Worm (Caenorhabditis elegans) whole organism, young adult: ENCODE measurements around the gene oma-1.

Experiments
- B0261.1 ChIP-seq: sonication (generic microtip); optimal IDR thresholded peaks from 2 replicates; lab custom pipeline; 2016; ENCODE audit warnings: mild to moderate bottlenecking, missing genetic modification characterization, moderate library complexity, missing compliant biosample characterization
- F22D6.2 ChIP-seq: sonication (generic microtip); optimal IDR thresholded peaks from 2 replicates; lab custom pipeline; 2016; ENCODE audit warnings: mild to moderate bottlenecking, missing genetic modification characterization, missing compliant biosample characterization
- F39B2.1 ChIP-seq: fragments of 200-800 bp; sonication (Bioruptor generic); IDR thresholded peaks from 2 replicates; pipeline ENCODE4 v1.3.6; 2022; ENCODE audit warnings: missing genetic modification reagents, missing genetic modification characterization, missing compliant biosample characterization
- F52B5.7 ChIP-seq: sonication (generic microtip); optimal IDR thresholded peaks from 2 replicates; lab custom pipeline; 2016; ENCODE audit warnings: mild to moderate bottlenecking, missing genetic modification characterization, missing compliant biosample characterization
- F57A8.1 ChIP-seq: fragments of 200-800 bp; sonication (Bioruptor generic); optimal IDR thresholded peaks from 2 replicates; lab custom pipeline; 2018; ENCODE audit warnings: mild to moderate bottlenecking, missing genetic modification characterization, moderate library complexity, missing compliant biosample characterization
- Y56A3A.18 ChIP-seq: fragments of 200-800 bp; sonication (Bioruptor generic); IDR thresholded peaks from 2 replicates; pipeline ENCODE4 v1.3.6; 2022; ENCODE audit warnings: missing genetic modification reagents, missing genetic modification characterization, missing compliant biosample characterization
- Y95B8A.8 ChIP-seq: fragments of 200-800 bp; sonication (Bioruptor generic); IDR thresholded peaks from 2 replicates; pipeline ENCODE4 v1.3.6; 2022; ENCODE audit warnings: missing genetic modification reagents, missing genetic modification characterization, missing compliant biosample characterization
- ama-1 ChIP-seq, 3 experiments: fragments of 150-350 bp in 1 of 3; sonication (generic microtip) in 2 of 3; optimal IDR thresholded peaks; 2 replicates each; lab custom pipeline; 2014 to 2018; ENCODE audit warnings: missing biosample characterization in 2 of 3, missing genetic modification characterization in 2 of 3, missing genetic modification reagents in 2 of 3
- aptf-2 ChIP-seq: fragments of 200-800 bp; sonication (Bioruptor generic); conservative IDR thresholded peaks from 2 replicates; pipeline ENCODE4 v1.3.6; 2022; ENCODE audit warnings: missing genetic modification reagents, missing genetic modification characterization, missing compliant biosample characterization
- atf-7 ChIP-seq: sonication (generic microtip); optimal IDR thresholded peaks from 2 replicates; lab custom pipeline; 2017; ENCODE audit warnings: mild to moderate bottlenecking, missing genetic modification characterization, missing compliant biosample characterization
- ccch-3 ChIP-seq: fragments of 200-800 bp; sonication (Bioruptor generic); optimal IDR thresholded peaks from 2 replicates; lab custom pipeline; 2018; ENCODE audit warnings: mild to moderate bottlenecking, missing genetic modification characterization, missing compliant biosample characterization
- ceh-40 ChIP-seq: fragments of 200-800 bp; sonication (Bioruptor generic); IDR thresholded peaks from 2 replicates; pipeline ENCODE4 v1.3.6; 2022; ENCODE audit warnings: missing genetic modification characterization, missing compliant biosample characterization
- ceh-58 ChIP-seq: fragments of 200-800 bp; sonication (Bioruptor generic); IDR thresholded peaks from 2 replicates; pipeline ENCODE4 v1.3.6; 2022; ENCODE audit warnings: missing genetic modification characterization, missing compliant biosample characterization
- ceh-79 ChIP-seq: sonication (generic microtip); optimal IDR thresholded peaks from 2 replicates; lab custom pipeline; 2017; ENCODE audit warnings: mild to moderate bottlenecking, missing genetic modification characterization, missing compliant biosample characterization
- ceh-91 ChIP-seq: fragments of 200-800 bp; sonication (Bioruptor generic); IDR thresholded peaks from 2 replicates; pipeline ENCODE4 v1.3.6; 2022; ENCODE audit warnings: missing genetic modification reagents, missing genetic modification characterization, missing compliant biosample characterization
- efl-1 ChIP-seq: fragments of 150-350 bp; optimal IDR thresholded peaks from 2 replicates; lab custom pipeline; 2014; ENCODE audit warnings: missing biosample characterization, missing genetic modification reagents, missing genetic modification characterization
- egrh-3 ChIP-seq: fragments of 200-800 bp; sonication (Bioruptor generic); IDR thresholded peaks from 2 replicates; pipeline ENCODE4 v1.3.6; 2022; ENCODE audit warnings: missing genetic modification reagents, missing genetic modification characterization, missing compliant biosample characterization
- fkh-3 ChIP-seq: sonication (generic microtip); optimal IDR thresholded peaks from 2 replicates; lab custom pipeline; 2016; ENCODE audit warnings: mild to moderate bottlenecking, missing genetic modification characterization, missing compliant biosample characterization
- him-1 ChIP-seq: sonication (generic microtip); optimal IDR thresholded peaks from 2 replicates; lab custom pipeline; 2016; ENCODE audit warnings: missing genotype, missing genetic modification reagents, missing genetic modification characterization, missing compliant biosample characterization
- hrde-1 ChIP-seq: sonication (generic microtip); optimal IDR thresholded peaks from 2 replicates; lab custom pipeline; 2016; ENCODE audit warnings: missing genetic modification characterization, mild to moderate bottlenecking, missing compliant biosample characterization, moderate library complexity, missing genotype, missing genetic modification reagents, borderline replicate concordance
- hsf-1 ChIP-seq: fragments of 200-800 bp; sonication (Bioruptor generic); IDR thresholded peaks from 2 replicates; pipeline ENCODE4 v1.3.6; 2022; ENCODE audit warnings: missing genetic modification reagents, missing genetic modification characterization, missing compliant biosample characterization
- lag-1 ChIP-seq: fragments of 200-800 bp; sonication (Bioruptor generic); IDR thresholded peaks from 2 replicates; pipeline ENCODE4 v1.3.6; 2022; ENCODE audit warnings: missing genetic modification reagents, missing genetic modification characterization, missing compliant biosample characterization
- let-526 ChIP-seq: fragments of 200-800 bp; sonication (Bioruptor generic); IDR thresholded peaks from 2 replicates; pipeline ENCODE4 v1.3.6; 2022; ENCODE audit warnings: missing genetic modification reagents, missing genetic modification characterization, missing compliant biosample characterization
- let-607 ChIP-seq, 2 experiments: fragments of 200-800 bp in 1 of 2; sonication (Bioruptor generic) in 1 of 2; sonication (generic microtip) in 1 of 2; optimal IDR thresholded peaks; 2 replicates each; lab custom pipeline; 2016 to 2018; ENCODE audit warnings: mild to moderate bottlenecking in 2 of 2, missing compliant biosample characterization in 2 of 2, missing genetic modification characterization in 2 of 2, moderate library complexity in 2 of 2, missing genotype in 1 of 2
- lin-26 ChIP-seq: fragments of 200-800 bp; sonication (Bioruptor generic); IDR thresholded peaks from 2 replicates; pipeline ENCODE4 v1.3.6; 2022; ENCODE audit warnings: missing genetic modification reagents, missing genetic modification characterization, missing compliant biosample characterization
- lsy-27 ChIP-seq: sonication (generic microtip); optimal IDR thresholded peaks from 2 replicates; lab custom pipeline; 2017; ENCODE audit warnings: missing genetic modification characterization, mild to moderate bottlenecking, missing compliant biosample characterization, antibody characterized with exemption, missing genotype, borderline replicate concordance; ENCODE audit not compliant: insufficient read depth
- madf-6 ChIP-seq: fragments of 200-800 bp; sonication (Bioruptor generic); IDR thresholded peaks from 2 replicates; pipeline ENCODE4 v1.3.6; 2022; ENCODE audit warnings: missing genetic modification reagents, missing genetic modification characterization, missing compliant biosample characterization
- mcd-1 ChIP-seq: fragments of 200-800 bp; sonication (Bioruptor generic); IDR thresholded peaks from 2 replicates; pipeline ENCODE4 v1.3.6; 2022; ENCODE audit warnings: missing genetic modification reagents, missing genetic modification characterization, missing compliant biosample characterization
- mel-28 ChIP-seq: sonication (generic microtip); optimal IDR thresholded peaks from 2 replicates; lab custom pipeline; 2016; ENCODE audit warnings: borderline replicate concordance, mild to moderate bottlenecking, missing genetic modification characterization, missing compliant biosample characterization
- mes-4 ChIP-seq: sonication (generic microtip); optimal IDR thresholded peaks from 2 replicates; lab custom pipeline; 2016; ENCODE audit warnings: missing genotype, missing genetic modification characterization, missing compliant biosample characterization
- mxl-1 ChIP-seq: sonication (generic microtip); optimal IDR thresholded peaks from 2 replicates; lab custom pipeline; 2016; ENCODE audit warnings: missing genetic modification characterization, missing compliant biosample characterization
- nfya-2 ChIP-seq: fragments of 200-800 bp; sonication (Bioruptor generic); IDR thresholded peaks from 2 replicates; pipeline ENCODE4 v1.3.6; 2022; ENCODE audit warnings: missing genetic modification reagents, missing genetic modification characterization, missing compliant biosample characterization
- nhr-90 ChIP-seq: sonication (generic microtip); optimal IDR thresholded peaks from 2 replicates; lab custom pipeline; 2016; ENCODE audit warnings: missing genotype, mild to moderate bottlenecking, missing genetic modification characterization, missing compliant biosample characterization
- rcor-1 ChIP-seq: fragments of 200-800 bp; sonication (Bioruptor generic); IDR thresholded peaks from 2 replicates; pipeline ENCODE4 v1.3.6; 2022; ENCODE audit warnings: missing genetic modification reagents, missing genetic modification characterization, missing compliant biosample characterization
- sdz-38 ChIP-seq: sonication (generic microtip); optimal IDR thresholded peaks from 2 replicates; lab custom pipeline; 2016; ENCODE audit warnings: missing genotype, missing genetic modification characterization, missing compliant biosample characterization
- snpc-3.4 ChIP-seq: sonication (generic microtip); optimal IDR thresholded peaks from 2 replicates; lab custom pipeline; 2017; ENCODE audit warnings: missing genetic modification characterization, mild to moderate bottlenecking, missing compliant biosample characterization, antibody characterized with exemption, moderate library complexity, missing genotype, missing genetic modification reagents
- sptf-2 ChIP-seq: fragments of 200-800 bp; sonication (Bioruptor generic); optimal IDR thresholded peaks from 2 replicates; lab custom pipeline; 2018; ENCODE audit warnings: mild to moderate bottlenecking, missing genetic modification characterization, missing compliant biosample characterization
- tbp1 ChIP-seq: fragments of 200-800 bp; sonication (Bioruptor generic); optimal IDR thresholded peaks from 2 replicates; lab custom pipeline; 2018; ENCODE audit warnings: mild to moderate bottlenecking, missing genetic modification characterization, missing compliant biosample characterization
- tbx-9 ChIP-seq: sonication (generic microtip); optimal IDR thresholded peaks from 2 replicates; lab custom pipeline; 2016; ENCODE audit warnings: borderline replicate concordance, missing genetic modification characterization, inconsistent platforms, missing compliant biosample characterization
- unc-130 ChIP-seq: sonication (generic microtip); optimal IDR thresholded peaks from 2 replicates; lab custom pipeline; 2016; ENCODE audit warnings: missing genetic modification reagents, missing genetic modification characterization, missing compliant biosample characterization
- zfh-2 ChIP-seq: fragments of 200-800 bp; sonication (Bioruptor generic); conservative IDR thresholded peaks from 2 replicates; pipeline ENCODE4 v1.3.6; 2022; ENCODE audit warnings: missing genetic modification reagents, missing genetic modification characterization, missing compliant biosample characterization
- ztf-18 ChIP-seq: sonication (generic microtip); optimal IDR thresholded peaks from 2 replicates; lab custom pipeline; 2016; ENCODE audit warnings: missing genotype, mild to moderate bottlenecking, missing genetic modification characterization, missing compliant biosample characterization
- ztf-22 ChIP-seq: fragments of 200-800 bp; sonication (Bioruptor generic); optimal IDR thresholded peaks from 2 replicates; lab custom pipeline; 2018; ENCODE audit warnings: mild to moderate bottlenecking, missing genetic modification characterization, moderate library complexity, missing compliant biosample characterization

oma-1 gene

ce11 chrIV:8891131-8891530 is 2.4 kb downstream of the oma-1 start, which contains the start of gene spr-2 (continued):
- no peak for TF ChIP-seq nfya-2 (GFP tag; lab: Robert Waterston, UW)
- peak; percentile 92 for TF ChIP-seq ztf-18 (tag; lab: Kevin White, UChicago)
- TF ChIP-seq ceh-40: no peak
- no peak for TF ChIP-seq aptf-2 (GFP tag; lab: Robert Waterston, UW)
- no peak for TF ChIP-seq lsy-27
- TF ChIP-seq sptf-2: no peak
- TF ChIP-seq tbp1 (GFP tag; lab: Kevin White, UChicago): no peak
- TF ChIP-seq B0261.1 (tag; lab: Kevin White, UChicago): no peak
- no peak for TF ChIP-seq hsf-1
- no peak for TF ChIP-seq zfh-2 (GFP tag; lab: Robert Waterston, UW)
- TF ChIP-seq Y56A3A.18 (GFP tag; lab: Robert Waterston, UW): no peak
- peak; percentile 31 for TF ChIP-seq mes-4
- TF ChIP-seq lag-1 (GFP tag; lab: Robert Waterston, UW): no peak
- TF ChIP-seq F22D6.2 (tag; lab: Kevin White, UChicago): no peak
- no peak for TF ChIP-seq let-607 (tag; optimal IDR thresholded peaks at IDR 0.05; lab: Kevin White, UChicago)
- TF ChIP-seq F52B5.7 (tag; lab: Kevin White, UChicago): no peak
- TF ChIP-seq lin-26 (GFP tag; lab: Robert Waterston, UW): no peak
- TF ChIP-seq mcd-1 (GFP tag; lab: Robert Waterston, UW): peak; percentile 53; the same call in 1 of the 2 replicates
- peak; percentile 14 for TF ChIP-seq atf-7 (tag; lab: Kevin White, UChicago)
- no peak for TF ChIP-seq F39B2.1 (GFP tag; lab: Robert Waterston, UW)
- no peak for TF ChIP-seq nhr-90
- TF ChIP-seq snpc-3.4 (tag; lab: Kevin White, UChicago): no peak
- TF ChIP-seq ccch-3 (GFP tag; lab: Kevin White, UChicago): no peak
- TF ChIP-seq F57A8.1 (GFP tag; lab: Kevin White, UChicago): no peak
- TF ChIP-seq fkh-3 (tag; lab: Kevin White, UChicago): no peak
- peak; percentile 30 for TF ChIP-seq efl-1 (GFP tag; lab: Kevin White, UChicago)
- TF ChIP-seq ceh-91: no peak
- TF ChIP-seq ceh-58 (GFP tag; lab: Robert Waterston, UW): no peak
- TF ChIP-seq mxl-1 (tag; lab: Kevin White, UChicago): no peak
- TF ChIP-seq hrde-1 (tag; lab: Kevin White, UChicago): peak; percentile 56
- no peak for TF ChIP-seq tbx-9
- TF ChIP-seq ceh-79 (tag; lab: Kevin White, UChicago): no peak
- no peak for TF ChIP-seq let-526 (GFP tag; lab: Robert Waterston, UW)
- peak; percentile 21; the same call in 1 of the 2 replicates for TF ChIP-seq rcor-1 (GFP tag; lab: Robert Waterston, UW)
- no peak for TF ChIP-seq ama-1 (optimal IDR thresholded peaks at IDR 0.05; lab: Kevin White, UChicago)
- no peak for TF ChIP-seq ama-1 (GFP tag; optimal IDR thresholded peaks at IDR 0.05; lab: Kevin White, UChicago)
- no peak for TF ChIP-seq unc-130 (GFP tag; lab: Kevin White, UChicago)
- no peak for TF ChIP-seq egrh-3 (GFP tag; lab: Robert Waterston, UW)
- TF ChIP-seq mel-28: no peak
- no peak for TF ChIP-seq him-1

ce11 chrIV:8892558-8892957 is 3.8 kb downstream of the oma-1 start, which contains the start of gene C27B7.2:
C27B7.2 (plus strand) TSS chrIV:8892858.
- no peak for TF ChIP-seq hrde-1 (tag; lab: Kevin White, UChicago)
- TF ChIP-seq sdz-38 (tag; lab: Kevin White, UChicago): no peak
- TF ChIP-seq mxl-1 (tag; lab: Kevin White, UChicago): no peak
- TF ChIP-seq madf-6 (GFP tag; lab: Robert Waterston, UW): peak; percentile 29; the same call in 1 of the 2 replicates
- TF ChIP-seq Y95B8A.8 (GFP tag; lab: Robert Waterston, UW): 0 out of 2 replicates have a peak, but pooled peaks have one; percentile 21
- TF ChIP-seq lin-26 (GFP tag; lab: Robert Waterston, UW): 0 out of 2 replicates have a peak, but pooled peaks have one; percentile 9
- no peak for TF ChIP-seq ztf-22 (GFP tag; lab: Kevin White, UChicago)
